Fruit fly (Drosophila melanogaster) whole organism, embryonic: ENCODE measurements around the gene CG33490.

ENCODE experiments used
- Atf3 ChIP-seq: fragments of 200-800 bp; sonication (Bioruptor generic); optimal IDR thresholded peaks from 3 replicates; lab custom pipeline; 2016; ENCODE audit warnings: missing biosample characterization, missing genetic modification characterization
- Atf6 ChIP-seq: fragments of 200-800 bp; sonication (Bioruptor generic); IDR thresholded peaks from 2 replicates; pipeline ENCODE4 v1.3.6; 2022; ENCODE audit warnings: missing biosample characterization, missing genetic modification characterization
- Awh ChIP-seq: fragments of 200-800 bp; sonication (Bioruptor generic); IDR thresholded peaks from 2 replicates; pipeline ENCODE4, ENCODE4 v1.3.6; 2022; ENCODE audit warnings: missing biosample characterization, missing genetic modification characterization
- CG12236 ChIP-seq: fragments of 200-800 bp; sonication (Bioruptor generic); optimal IDR thresholded peaks from 2 replicates; lab custom pipeline; 2016; ENCODE audit warnings: missing biosample characterization, missing genetic modification characterization
- CG12769 ChIP-seq: fragments of 200-800 bp; sonication (Bioruptor generic); optimal IDR thresholded peaks from 2 replicates; lab custom pipeline; 2019; ENCODE audit warnings: missing biosample characterization, mild to moderate bottlenecking, missing genetic modification characterization, moderate library complexity
- CG13775 ChIP-seq: fragments of 200-800 bp; sonication (Bioruptor generic); optimal IDR thresholded peaks from 3 replicates; lab custom pipeline; 2017; ENCODE audit warnings: missing biosample characterization, mild to moderate bottlenecking, missing genetic modification characterization
- CG14441 ChIP-seq: fragments of 200-800 bp; sonication (Bioruptor generic); IDR thresholded peaks from 2 replicates; pipeline ENCODE4 v1.3.6; 2022; ENCODE audit warnings: missing biosample characterization, missing genetic modification characterization
- CG15011 ChIP-seq: fragments of 200-800 bp; sonication (Bioruptor generic); optimal IDR thresholded peaks from 3 replicates; lab custom pipeline; 2018; ENCODE audit warnings: missing biosample characterization, mild to moderate bottlenecking, missing genetic modification characterization
- CG15073 ChIP-seq: fragments of 200-800 bp; sonication (Bioruptor generic); optimal IDR thresholded peaks from 2 replicates; lab custom pipeline; 2016; ENCODE audit warnings: missing biosample characterization, missing genetic modification characterization
- CG15269 ChIP-seq: fragments of 200-800 bp; sonication (Bioruptor generic); optimal IDR thresholded peaks from 2 replicates; lab custom pipeline; 2018; ENCODE audit warnings: missing biosample characterization, mild to moderate bottlenecking, missing genetic modification characterization, moderate library complexity
- CG15601 ChIP-seq: fragments of 200-800 bp; sonication (Bioruptor generic); optimal IDR thresholded peaks from 3 replicates; lab custom pipeline; 2019; ENCODE audit warnings: missing biosample characterization, mild to moderate bottlenecking, missing genetic modification characterization, moderate library complexity
- CG17328 ChIP-seq: fragments of 200-800 bp; sonication (Bioruptor generic); IDR thresholded peaks from 2 replicates; pipeline ENCODE4 v1.3.6; 2022; ENCODE audit warnings: missing biosample characterization, missing genetic modification characterization
- CG2875 ChIP-seq: fragments of 200-800 bp; sonication (Bioruptor generic); optimal IDR thresholded peaks from 2 replicates; lab custom pipeline; 2017; ENCODE audit warnings: missing biosample characterization, mild to moderate bottlenecking, missing genetic modification characterization, missing genetic modification reagents
- CG3065 ChIP-seq: fragments of 200-800 bp; sonication (Bioruptor generic); optimal IDR thresholded peaks from 2 replicates; lab custom pipeline; 2016; ENCODE audit warnings: missing biosample characterization, missing genetic modification characterization
- CG31388 ChIP-seq: fragments of 200-800 bp; sonication (Bioruptor generic); optimal IDR thresholded peaks from 2 replicates; lab custom pipeline; 2016; ENCODE audit warnings: missing biosample characterization, missing genetic modification characterization
- CG34224 ChIP-seq: fragments of 200-800 bp; sonication (Bioruptor generic); IDR thresholded peaks from 3 replicates; pipeline ENCODE4 v1.3.6; 2022; ENCODE audit warnings: missing biosample characterization, missing genetic modification characterization; ENCODE audit not compliant: partially characterized antibody
- CG43689 ChIP-seq: fragments of 200-800 bp; sonication (Bioruptor generic); IDR thresholded peaks from 2 replicates; pipeline ENCODE4 v1.3.6; 2022; ENCODE audit warnings: missing biosample characterization, missing genetic modification characterization
- CG4424 ChIP-seq: fragments of 200-800 bp; sonication (Bioruptor generic); optimal IDR thresholded peaks from 3 replicates; lab custom pipeline; 2016; ENCODE audit warnings: missing biosample characterization, missing genetic modification characterization
- CG6272 ChIP-seq: fragments of 200-800 bp; sonication (Bioruptor generic); IDR thresholded peaks from 2 replicates; pipeline ENCODE4 v1.3.6; 2022; ENCODE audit warnings: missing biosample characterization, missing genetic modification characterization
- CG9797 ChIP-seq: fragments of 200-800 bp; sonication (Bioruptor generic); optimal IDR thresholded peaks from 3 replicates; lab custom pipeline; 2018; ENCODE audit warnings: missing biosample characterization, mild to moderate bottlenecking, missing genetic modification characterization
- D19A ChIP-seq: fragments of 200-800 bp; optimal IDR thresholded peaks from 3 replicates; lab custom pipeline; 2019; ENCODE audit warnings: missing biosample characterization, mild to moderate bottlenecking, missing genetic modification characterization, moderate library complexity
- H15 ChIP-seq: fragments of 200-800 bp; sonication (Bioruptor generic); IDR thresholded peaks from 3 replicates; pipeline ENCODE4 v1.3.6; 2022; ENCODE audit warnings: missing biosample characterization, missing genetic modification characterization
- HLH54F ChIP-seq: fragments of 200-800 bp; sonication (Bioruptor generic); optimal IDR thresholded peaks from 3 replicates; lab custom pipeline; 2016; ENCODE audit warnings: missing biosample characterization, missing genetic modification characterization
- Hey ChIP-seq: fragments of 200-800 bp; sonication (Bioruptor generic); optimal IDR thresholded peaks from 3 replicates; lab custom pipeline; 2018; ENCODE audit warnings: missing biosample characterization, mild to moderate bottlenecking, missing genetic modification characterization
- Hr78 ChIP-seq, 2 experiments: fragments of 200-800 bp in 1 of 2; fragments of >200 bp in 1 of 2; sonication (Bioruptor generic) in 1 of 2; optimal IDR thresholded peaks; 2 replicates each; lab custom pipeline; 2017 to 2019; ENCODE audit warnings: missing biosample characterization in 2 of 2, missing genetic modification characterization in 2 of 2, mild to moderate bottlenecking in 1 of 2, moderate library complexity in 1 of 2
- Lhr ChIP-seq: fragments of 200-800 bp; sonication (Bioruptor generic); optimal IDR thresholded peaks from 3 replicates; lab custom pipeline; 2017; ENCODE audit warnings: mild to moderate bottlenecking, missing biosample characterization, missing genetic modification reagents, missing genetic modification characterization
- Max ChIP-seq: fragments of 200-800 bp; sonication (Bioruptor generic); optimal IDR thresholded peaks from 2 replicates; lab custom pipeline; 2016; ENCODE audit warnings: missing biosample characterization, mild to moderate bottlenecking, missing genetic modification characterization
- Mes4 ChIP-seq: fragments of 200-800 bp; sonication (Bioruptor generic); optimal IDR thresholded peaks from 2 replicates; lab custom pipeline; 2016; ENCODE audit warnings: missing biosample characterization, missing genetic modification characterization
- Mrtf ChIP-seq: fragments of 200-800 bp; sonication (Bioruptor generic); IDR thresholded peaks from 3 replicates; pipeline ENCODE4 v1.3.6; 2022; ENCODE audit warnings: missing biosample characterization, missing genetic modification characterization
- Nf-YC ChIP-seq: fragments of 200-800 bp; optimal IDR thresholded peaks from 3 replicates; lab custom pipeline; 2019; ENCODE audit warnings: missing biosample characterization, mild to moderate bottlenecking, missing genetic modification characterization, moderate library complexity
- PHDP ChIP-seq: fragments of 200-800 bp; sonication (Bioruptor generic); optimal IDR thresholded peaks from 3 replicates; lab custom pipeline; 2018; ENCODE audit warnings: missing biosample characterization, mild to moderate bottlenecking, missing genetic modification characterization, moderate library complexity
- Sin3A ChIP-seq: fragments of >200 bp; optimal IDR thresholded peaks from 2 replicates; lab custom pipeline; 2018
- Spps ChIP-seq: fragments of 200-800 bp; sonication (Bioruptor generic); optimal IDR thresholded peaks from 2 replicates; lab custom pipeline; 2018; ENCODE audit warnings: missing biosample characterization, mild to moderate bottlenecking, missing genetic modification characterization
- Sry-β ChIP-seq: fragments of 200-800 bp; sonication (Bioruptor generic); optimal IDR thresholded peaks from 2 replicates; lab custom pipeline; 2018; ENCODE audit warnings: missing biosample characterization, mild to moderate bottlenecking, missing genetic modification characterization, moderate library complexity
- cas ChIP-seq: fragments of 200-800 bp; sonication (Bioruptor generic); IDR thresholded peaks from 2 replicates; pipeline ENCODE4 v1.3.6; 2022; ENCODE audit warnings: missing biosample characterization, missing genetic modification characterization
- ci ChIP-seq: fragments of 200-800 bp; sonication (Bioruptor generic); IDR thresholded peaks from 3 replicates; pipeline ENCODE4 v1.3.6; 2022; ENCODE audit warnings: missing biosample characterization, missing genetic modification characterization
- dan ChIP-seq: fragments of 200-800 bp; sonication (Bioruptor generic); IDR thresholded peaks from 2 replicates; pipeline ENCODE4 v1.3.6; 2022; ENCODE audit warnings: missing biosample characterization, missing genetic modification characterization
- eve ChIP-seq, 2 experiments: fragments of >200 bp; optimal IDR thresholded peaks; 2 replicates each; lab custom pipeline; 2017; ENCODE audit warnings: missing biosample characterization in 2 of 2, missing genetic modification characterization in 2 of 2
- exex ChIP-seq: fragments of 200-800 bp; sonication (Bioruptor generic); optimal IDR thresholded peaks from 4 replicates; lab custom pipeline; 2018; ENCODE audit warnings: missing biosample characterization, mild to moderate bottlenecking, missing genetic modification characterization, moderate library complexity
- fd3F ChIP-seq: fragments of 200-800 bp; sonication (Bioruptor generic); optimal IDR thresholded peaks from 2 replicates; lab custom pipeline; 2018; ENCODE audit warnings: missing biosample characterization, mild to moderate bottlenecking, missing genetic modification characterization, moderate library complexity
- fd64A ChIP-seq: fragments of 200-800 bp; sonication (Bioruptor generic); optimal IDR thresholded peaks from 3 replicates; lab custom pipeline; 2018; ENCODE audit warnings: missing biosample characterization, mild to moderate bottlenecking, missing genetic modification characterization
- gt ChIP-seq: fragments of 200-800 bp; sonication (Bioruptor generic); IDR thresholded peaks from 2 replicates; pipeline ENCODE4 v1.3.6; 2022; ENCODE audit warnings: missing biosample characterization, missing genetic modification characterization
- jigr1 ChIP-seq: fragments of 200-800 bp; sonication (Bioruptor generic); IDR thresholded peaks from 3 replicates; pipeline ENCODE4 v1.3.6; 2022; ENCODE audit warnings: missing biosample characterization, missing genetic modification characterization
- lilli ChIP-seq: fragments of 200-800 bp; sonication (Bioruptor generic); optimal IDR thresholded peaks from 3 replicates; lab custom pipeline; 2016; ENCODE audit warnings: missing biosample characterization, missing genetic modification characterization
- shn ChIP-seq: fragments of 200-800 bp; sonication (Bioruptor generic); optimal IDR thresholded peaks from 3 replicates; lab custom pipeline; 2016; ENCODE audit warnings: missing biosample characterization, missing genetic modification characterization
- stc ChIP-seq: fragments of 200-800 bp; sonication (Bioruptor generic); IDR thresholded peaks from 2 replicates; pipeline ENCODE4 v1.3.6; 2022; ENCODE audit warnings: missing biosample characterization, missing genetic modification characterization
- tna ChIP-seq: fragments of 200-800 bp; sonication (Bioruptor generic); IDR thresholded peaks from 2 replicates; pipeline ENCODE4 v1.3.6; 2022; ENCODE audit warnings: missing biosample characterization, missing genetic modification characterization; ENCODE audit not compliant: partially characterized antibody
- ttk ChIP-seq: fragments of 200-800 bp; sonication (Bioruptor generic); IDR thresholded peaks from 2 replicates; pipeline ENCODE4 v2.1.2; 2022; ENCODE audit warnings: missing biosample characterization, missing genetic modification characterization
- twi ChIP-seq: fragments of 200-800 bp; optimal IDR thresholded peaks from 2 replicates; lab custom pipeline; 2019; ENCODE audit warnings: missing biosample characterization, mild to moderate bottlenecking, missing genetic modification characterization, moderate library complexity
- wdn ChIP-seq: fragments of 200-800 bp; sonication (Bioruptor generic); IDR thresholded peaks from 2 replicates; pipeline ENCODE4 v1.3.6; 2022; ENCODE audit warnings: missing biosample characterization, missing genetic modification characterization
- zen2 ChIP-seq: fragments of 200-800 bp; sonication (Bioruptor generic); IDR thresholded peaks from 3 replicates; pipeline ENCODE4 v1.3.6; 2022; ENCODE audit warnings: missing biosample characterization, missing genetic modification characterization; ENCODE audit not compliant: partially characterized antibody
- zf30C ChIP-seq: fragments of 200-800 bp; sonication (Bioruptor generic); optimal IDR thresholded peaks from 3 replicates; lab custom pipeline; 2018; ENCODE audit warnings: missing biosample characterization, mild to moderate bottlenecking, missing genetic modification characterization

Gene CG33490

dm6 chr3L:11528397-11528923 lies 46.0 kb downstream of the CG33490 start (continued):
- TF ChIP-seq H15 (GFP tag; lab: Robert Waterston, UW) (0 out of 3 replicates have a peak, but pooled peaks have one; percentile 23), Mrtf (GFP tag; lab: Robert Waterston, UW) (no peak), wdn (GFP tag; lab: Robert Waterston, UW) (no peak), CG15269 (tag; lab: Kevin White, UChicago) (peak; percentile 25), CG9797 (GFP tag; lab: Kevin White, UChicago) (no peak), CG43689 (GFP tag; lab: Robert Waterston, UW) (no peak), Lhr (GFP tag; lab: Kevin White, UChicago) (no peak), gt (no peak), zen2 (GFP tag; lab: Robert Waterston, UW) (no peak), lilli (GFP tag; lab: Kevin White, UChicago) (no peak), Hr78 (GFP tag; optimal IDR thresholded peaks at IDR 0.05; lab: Kevin White, UChicago) (no peak), CG34224 (GFP tag; lab: Robert Waterston, UW) (no peak), ci (GFP tag; lab: Robert Waterston, UW) (no peak), Mes4 (GFP tag; lab: Kevin White, UChicago) (no peak), zf30C (GFP tag; lab: Kevin White, UChicago) (no peak), twi (tag; lab: Kevin White, UChicago) (no peak), Nf-YC (tag; lab: Kevin White, UChicago) (peak; percentile 12), CG15073 (GFP tag; lab: Kevin White, UChicago) (no peak), CG2875 (GFP tag; lab: Kevin White, UChicago) (no peak), HLH54F (GFP tag; lab: Kevin White, UChicago) (no peak), Atf6 (GFP tag; lab: Robert Waterston, UW) (peak; percentile 40; the same call in 1 of the 2 replicates), CG12769 (tag; lab: Kevin White, UChicago) (peak; percentile 37), CG4424 (GFP tag; lab: Kevin White, UChicago) (no peak), Awh (GFP tag; lab: Robert Waterston, UW) (no peak), ttk (GFP tag; lab: Robert Waterston, UW) (no peak), CG13775 (GFP tag; lab: Kevin White, UChicago) (no peak), Max (GFP tag; lab: Kevin White, UChicago) (no peak), Hey (tag; lab: Kevin White, UChicago) (peak; percentile 26), CG31388 (GFP tag; lab: Kevin White, UChicago) (no peak), CG6272 (GFP tag; lab: Robert Waterston, UW) (no peak), dan (GFP tag; lab: Robert Waterston, UW) (no peak), jigr1 (GFP tag; lab: Robert Waterston, UW) (no peak), tna (GFP tag; lab: Robert Waterston, UW) (no peak), Spps (no peak), stc (GFP tag; lab: Robert Waterston, UW) (no peak), CG17328 (no peak), D19A (tag; lab: Kevin White, UChicago) (no peak), cas (no peak), fd64A (GFP tag; lab: Kevin White, UChicago) (no peak), exex (peak; percentile 73), Sin3A (lab: Kevin White, UChicago) (no peak), PHDP (tag; lab: Kevin White, UChicago) (peak; percentile 47), Sry-β (GFP tag; lab: Kevin White, UChicago) (no peak), eve (GFP tag; optimal IDR thresholded peaks at IDR 0.05; lab: Kevin White, UChicago) (no peak), CG14441 (GFP tag; lab: Robert Waterston, UW) (peak; percentile 30; the same call in 1 of the 2 replicates), CG15601 (tag; lab: Kevin White, UChicago) (peak; percentile 28), Atf3 (GFP tag; lab: Kevin White, UChicago) (no peak), CG12236 (GFP tag; lab: Kevin White, UChicago) (no peak), CG15011 (peak; percentile 25), CG3065 (GFP tag; lab: Kevin White, UChicago) (no peak), fd3F (GFP tag; lab: Kevin White, UChicago) (peak; percentile 39), shn (GFP tag; lab: Kevin White, UChicago) (no peak)
